Worm (Caenorhabditis elegans): ENCODE measurements around the gene R08F11.4.

DNA sequence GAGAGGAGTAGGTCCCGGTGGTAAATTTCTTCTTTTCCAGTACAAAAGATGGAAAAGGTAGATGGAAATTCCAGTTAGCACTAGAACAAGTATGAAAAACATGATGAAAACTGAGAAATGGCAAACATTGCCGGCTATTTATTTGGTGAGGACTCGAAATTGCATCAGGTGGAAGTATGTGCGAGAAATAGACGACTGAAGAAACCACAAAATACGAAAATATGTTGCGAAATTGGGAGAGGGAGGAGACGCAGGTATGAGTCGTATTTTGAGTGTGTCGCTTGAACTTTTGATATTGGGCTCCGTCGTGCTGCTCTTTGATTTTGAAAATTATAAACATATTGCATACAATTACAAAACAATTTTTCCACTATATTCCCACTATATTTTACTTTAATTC is 2.0 kb downstream of the R08F11.4 start, which contains the start of gene cyp-33C8:
- TF ChIP-seq lin-39 (tag; optimal IDR thresholded peaks at IDR 0.05), result peak; percentile 20
- no peak for TF ChIP-seq nhr-237 (tag; optimal IDR thresholded peaks at IDR 0.05)
- TF ChIP-seq aly-2 (tag; optimal IDR thresholded peaks at IDR 0.05), result no peak
- no peak for TF ChIP-seq skn-1 (tag; optimal IDR thresholded peaks at IDR 0.05)
